Fruit fly (Drosophila melanogaster) whole organism, prepupa: ENCODE data around the gene Rok.

Experiments used
- CG10631 ChIP-seq: fragments of 200-800 bp; sonication (Bioruptor generic); optimal IDR thresholded peaks from 2 replicates; lab custom pipeline; 2016; ENCODE audit warnings: missing biosample characterization, missing genetic modification characterization
- CG10669 ChIP-seq: fragments of 200-800 bp; sonication (Bioruptor generic); optimal IDR thresholded peaks from 3 replicates; lab custom pipeline; 2018; ENCODE audit warnings: missing biosample characterization, mild to moderate bottlenecking, missing genetic modification characterization, moderate library complexity
- CG11294 ChIP-seq: fragments of 200-800 bp; sonication (Bioruptor generic); IDR thresholded peaks from 2 replicates; pipeline ENCODE4 v1.3.6; 2022; ENCODE audit warnings: missing biosample characterization, missing genetic modification characterization
- CG11762 ChIP-seq: fragments of 200-800 bp; sonication (Bioruptor generic); optimal IDR thresholded peaks from 3 replicates; lab custom pipeline; 2016; ENCODE audit warnings: missing biosample characterization, missing genetic modification characterization; ENCODE audit not compliant: insufficient read depth
- CG11902 ChIP-seq: fragments of 200-800 bp; sonication (Bioruptor generic); optimal IDR thresholded peaks from 3 replicates; lab custom pipeline; 2016; ENCODE audit warnings: missing biosample characterization, missing genetic modification characterization
- CG15336 ChIP-seq: fragments of 200-800 bp; sonication (Bioruptor generic); IDR thresholded peaks from 2 replicates; pipeline ENCODE4 v1.3.6; 2022; ENCODE audit warnings: missing biosample characterization, missing genetic modification characterization
- CG1621 ChIP-seq: fragments of 200-800 bp; sonication (Bioruptor generic); optimal IDR thresholded peaks from 3 replicates; lab custom pipeline; 2018; ENCODE audit warnings: missing biosample characterization, mild to moderate bottlenecking, missing genetic modification characterization
- CG16779 ChIP-seq: fragments of 200-800 bp; sonication (Bioruptor generic); optimal IDR thresholded peaks from 3 replicates; lab custom pipeline; 2017; ENCODE audit warnings: missing biosample characterization, mild to moderate bottlenecking, missing genetic modification characterization
- CG3032 ChIP-seq: fragments of 200-800 bp; optimal IDR thresholded peaks from 2 replicates; lab custom pipeline; 2019; ENCODE audit warnings: missing biosample characterization, mild to moderate bottlenecking, missing genetic modification characterization, moderate library complexity
- CG31627 ChIP-seq: fragments of 200-800 bp; sonication (Bioruptor generic); optimal IDR thresholded peaks from 3 replicates; lab custom pipeline; 2016; ENCODE audit warnings: missing biosample characterization, missing genetic modification characterization
- CG34406 ChIP-seq: fragments of 200-800 bp; sonication (Bioruptor generic); optimal IDR thresholded peaks from 3 replicates; lab custom pipeline; 2016; ENCODE audit warnings: missing biosample characterization, missing genetic modification characterization
- CG6163 ChIP-seq: fragments of 200-800 bp; sonication (Bioruptor generic); IDR thresholded peaks from 3 replicates; pipeline ENCODE4 v1.3.6; 2022; ENCODE audit warnings: missing biosample characterization, missing genetic modification characterization
- CG6276 ChIP-seq: fragments of 200-800 bp; sonication (Bioruptor generic); optimal IDR thresholded peaks from 2 replicates; lab custom pipeline; 2017; ENCODE audit warnings: missing biosample characterization, mild to moderate bottlenecking, missing genetic modification characterization
- CG6792 ChIP-seq: fragments of 200-800 bp; sonication (Bioruptor generic); optimal IDR thresholded peaks from 3 replicates; lab custom pipeline; 2016; ENCODE audit warnings: missing biosample characterization, missing genetic modification characterization
- CG6854 ChIP-seq: fragments of 200-800 bp; sonication (Bioruptor generic); optimal IDR thresholded peaks from 2 replicates; lab custom pipeline; 2017; ENCODE audit warnings: missing biosample characterization, mild to moderate bottlenecking, missing genetic modification characterization
- CG7368 ChIP-seq: fragments of 200-800 bp; sonication (Bioruptor generic); optimal IDR thresholded peaks from 3 replicates; lab custom pipeline; 2016; ENCODE audit warnings: missing biosample characterization, missing genetic modification characterization
- CG8119 ChIP-seq: fragments of 200-800 bp; sonication (Bioruptor generic); IDR thresholded peaks from 3 replicates; pipeline ENCODE4 v1.3.6; 2022; ENCODE audit warnings: missing biosample characterization, missing genetic modification characterization
- CG8319 ChIP-seq: fragments of 200-800 bp; sonication (Bioruptor generic); optimal IDR thresholded peaks from 3 replicates; lab custom pipeline; 2016; ENCODE audit warnings: missing biosample characterization, missing genetic modification characterization
- CG8632 ChIP-seq: fragments of 200-800 bp; sonication (Bioruptor generic); optimal IDR thresholded peaks from 3 replicates; lab custom pipeline; 2016; ENCODE audit warnings: missing biosample characterization, missing genetic modification characterization
- CG9139 ChIP-seq: fragments of 200-800 bp; sonication (Bioruptor generic); optimal IDR thresholded peaks from 3 replicates; lab custom pipeline; 2017; ENCODE audit warnings: missing biosample characterization, mild to moderate bottlenecking, missing genetic modification characterization
- Eip78C ChIP-seq: fragments of 200-800 bp; sonication (Bioruptor generic); peaks from one replicate; lab custom pipeline; 2016; ENCODE audit warnings: missing biosample characterization, missing genetic modification characterization
- Eip93F ChIP-seq: fragments of 200-800 bp; sonication (Bioruptor generic); optimal IDR thresholded peaks from 2 replicates; lab custom pipeline; 2016; ENCODE audit warnings: missing biosample characterization, mild to moderate bottlenecking, missing genetic modification characterization
- Gug ChIP-seq: fragments of 200-800 bp; sonication (Bioruptor generic); IDR thresholded peaks from 2 replicates; pipeline ENCODE4 v1.3.6; 2022; ENCODE audit warnings: missing biosample characterization, missing genetic modification characterization
- Hr38 ChIP-seq: sonication (Bioruptor generic); optimal IDR thresholded peaks from 2 replicates; lab custom pipeline; 2016; ENCODE audit warnings: missing biosample characterization, missing genetic modification characterization
- Lpt ChIP-seq: fragments of 200-800 bp; sonication (Bioruptor generic); optimal IDR thresholded peaks from 3 replicates; lab custom pipeline; 2016; ENCODE audit warnings: missing biosample characterization, missing genetic modification characterization
- Met ChIP-seq: fragments of 200-800 bp; sonication (Bioruptor generic); optimal IDR thresholded peaks from 3 replicates; lab custom pipeline; 2016; ENCODE audit warnings: missing biosample characterization, missing genetic modification characterization
- Smox ChIP-seq: fragments of 200-800 bp; sonication (Bioruptor generic); optimal IDR thresholded peaks from 3 replicates; lab custom pipeline; 2016; ENCODE audit warnings: missing biosample characterization, missing genetic modification characterization
- Sox102F ChIP-seq: fragments of 200-800 bp; sonication (Bioruptor generic); optimal IDR thresholded peaks from 2 replicates; lab custom pipeline; 2016; ENCODE audit warnings: missing biosample characterization, mild to moderate bottlenecking, missing genetic modification characterization
- Sox14 ChIP-seq: fragments of 200-800 bp; sonication (Bioruptor generic); optimal IDR thresholded peaks from 3 replicates; lab custom pipeline; 2016; ENCODE audit warnings: missing biosample characterization, missing genetic modification characterization
- Sox15 ChIP-seq: fragments of 200-800 bp; sonication (Bioruptor generic); optimal IDR thresholded peaks from 3 replicates; lab custom pipeline; 2016; ENCODE audit warnings: missing biosample characterization, missing genetic modification characterization
- achi ChIP-seq: fragments of 200-800 bp; sonication (Bioruptor generic); optimal IDR thresholded peaks from 3 replicates; lab custom pipeline; 2016; ENCODE audit warnings: missing biosample characterization, missing genetic modification characterization
- acj6 ChIP-seq: fragments of 200-800 bp; sonication (Bioruptor generic); optimal IDR thresholded peaks from 3 replicates; lab custom pipeline; 2016; ENCODE audit warnings: missing biosample characterization, missing genetic modification characterization
- cyc ChIP-seq: fragments of 200-800 bp; sonication (Bioruptor generic); optimal IDR thresholded peaks from 3 replicates; lab custom pipeline; 2016; ENCODE audit warnings: missing biosample characterization, missing genetic modification characterization
- dac ChIP-seq: fragments of 200-800 bp; sonication (Bioruptor generic); optimal IDR thresholded peaks from 2 replicates; lab custom pipeline; 2017; ENCODE audit warnings: missing biosample characterization, mild to moderate bottlenecking, missing genetic modification characterization
- dsx ChIP-seq: fragments of 200-800 bp; optimal IDR thresholded peaks from 3 replicates; lab custom pipeline; 2019; ENCODE audit warnings: missing biosample characterization, mild to moderate bottlenecking, missing genetic modification characterization, moderate library complexity; ENCODE audit not compliant: poor library complexity, severe bottlenecking
- esn ChIP-seq: fragments of 200-800 bp; sonication (Bioruptor generic); optimal IDR thresholded peaks from 2 replicates; lab custom pipeline; 2016; ENCODE audit warnings: missing biosample characterization, mild to moderate bottlenecking, missing genetic modification characterization, moderate library complexity
- fd59A ChIP-seq: fragments of 200-800 bp; sonication (Bioruptor generic); optimal IDR thresholded peaks from 2 replicates; lab custom pipeline; 2017; ENCODE audit warnings: missing biosample characterization, mild to moderate bottlenecking, missing genetic modification characterization, missing genetic modification reagents
- fd85E ChIP-seq: fragments of 200-800 bp; sonication (Bioruptor generic); optimal IDR thresholded peaks from 3 replicates; lab custom pipeline; 2016; ENCODE audit warnings: missing biosample characterization, missing genetic modification characterization
- lz ChIP-seq: fragments of 200-800 bp; sonication (Bioruptor generic); optimal IDR thresholded peaks from 3 replicates; lab custom pipeline; 2016; ENCODE audit warnings: missing biosample characterization, missing genetic modification characterization
- net ChIP-seq: fragments of 200-800 bp; sonication (Bioruptor generic); optimal IDR thresholded peaks from 3 replicates; lab custom pipeline; 2016; ENCODE audit warnings: missing biosample characterization, missing genetic modification characterization
- salr ChIP-seq, 2 experiments: fragments of 200-800 bp; sonication (Bioruptor generic); optimal IDR thresholded peaks; 3 replicates each; lab custom pipeline; 2016 to 2018; ENCODE audit warnings: missing biosample characterization in 2 of 2, missing genetic modification characterization in 2 of 2, mild to moderate bottlenecking in 1 of 2
- spab ChIP-seq: fragments of 200-800 bp; sonication (Bioruptor generic); optimal IDR thresholded peaks from 2 replicates; lab custom pipeline; 2017; ENCODE audit warnings: missing biosample characterization, mild to moderate bottlenecking, missing genetic modification characterization, missing genetic modification reagents
- ss ChIP-seq, 2 experiments: fragments of 200-800 bp; sonication (Bioruptor generic); optimal IDR thresholded peaks; 2 replicates in 1 of 2; 3 replicates in 1 of 2; lab custom pipeline; 2017 to 2018; ENCODE audit warnings: mild to moderate bottlenecking in 2 of 2, missing biosample characterization in 2 of 2, missing genetic modification characterization in 2 of 2, moderate library complexity in 1 of 2
- svp ChIP-seq: fragments of 200-800 bp; sonication (Bioruptor generic); peaks from one replicate; lab custom pipeline; 2016; ENCODE audit warnings: missing biosample characterization, missing genetic modification characterization
- topi ChIP-seq: fragments of 200-800 bp; sonication (Bioruptor generic); optimal IDR thresholded peaks from 3 replicates; lab custom pipeline; 2016; ENCODE audit warnings: missing biosample characterization, missing genetic modification characterization
- vri ChIP-seq: fragments of 200-800 bp; sonication (Bioruptor generic); optimal IDR thresholded peaks from 3 replicates; lab custom pipeline; 2016; ENCODE audit warnings: missing biosample characterization, mild to moderate bottlenecking, missing genetic modification characterization

Gene Rok

dm6 chrX:16610601-16611058 is 26.6 kb downstream of the Rok start, which contains the start of gene mbt (continued):
- TF ChIP-seq topi (GFP tag; lab: Kevin White, UChicago) (no peak), lz (no peak), CG31627 (no peak)

- TF ChIP-seq CG6854 (GFP tag; lab: Kevin White, UChicago) = no peak
- TF ChIP-seq CG6276 (GFP tag; lab: Kevin White, UChicago) = no peak
- TF ChIP-seq CG11902 = no peak
- TF ChIP-seq vri (GFP tag; lab: Kevin White, UChicago) = no peak
- peak; percentile 45 for TF ChIP-seq CG1621 (tag; lab: Kevin White, UChicago)
- TF ChIP-seq CG10631 (GFP tag; lab: Kevin White, UChicago) = no peak
- TF ChIP-seq CG15336 = no peak
- TF ChIP-seq Gug (GFP tag; lab: Robert Waterston, UW) = no peak
- TF ChIP-seq CG31627 = no peak
- TF ChIP-seq spab (GFP tag; lab: Kevin White, UChicago) = no peak
- TF ChIP-seq Met (GFP tag; lab: Kevin White, UChicago) = no peak
- no peak for TF ChIP-seq Sox102F (GFP tag; lab: Kevin White, UChicago)
- TF ChIP-seq ss (GFP tag; optimal IDR thresholded peaks at IDR 0.05; lab: Kevin White, UChicago) = peak in 1 of 2 experiments; percentile 4
- no peak for TF ChIP-seq Sox15
- no peak for TF ChIP-seq CG6792 (GFP tag; lab: Kevin White, UChicago)
- TF ChIP-seq salr (GFP tag; optimal IDR thresholded peaks at IDR 0.05; lab: Kevin White, UChicago) = no peak
- TF ChIP-seq achi (GFP tag; lab: Kevin White, UChicago) = no peak
- TF ChIP-seq, all 60 proteins: peak for 2
Measured at dm6 chrX:16607828-16608227, 29.4 kb downstream of the Rok start.

DNA sequence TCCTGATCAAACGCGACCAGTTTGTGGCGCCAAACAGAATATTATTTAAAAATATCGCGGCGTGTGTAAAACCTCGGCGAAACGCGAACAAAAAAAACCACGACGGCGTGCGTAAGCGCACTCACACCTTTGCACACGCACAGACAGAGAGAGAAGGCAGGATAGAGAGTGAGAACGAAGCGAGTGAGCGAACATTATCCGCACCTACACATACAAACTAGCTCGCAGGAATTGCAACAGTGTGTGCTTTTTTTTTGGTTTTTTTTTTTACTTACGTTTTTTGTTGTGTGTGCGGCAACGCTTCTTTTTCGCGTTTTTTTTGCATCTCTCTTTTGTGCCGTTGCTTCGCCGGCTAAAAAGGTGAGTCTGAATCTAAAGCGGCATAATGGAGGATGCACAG is 37.4 kb downstream of the Rok start:
- no peak for TF ChIP-seq Smox (GFP tag; lab: Kevin White, UChicago)
- TF ChIP-seq Gug (GFP tag; lab: Robert Waterston, UW) = peak; percentile 76
- TF ChIP-seq salr (GFP tag; optimal IDR thresholded peaks at IDR 0.05; lab: Kevin White, UChicago) = peak; percentile 83 to 92
- TF ChIP-seq CG15336 = peak; percentile 90
- peak; percentile 82 for TF ChIP-seq CG8319 (GFP tag; lab: Kevin White, UChicago)
- peak; percentile 94 for TF ChIP-seq net
- peak; percentile 90 for TF ChIP-seq CG34406
- TF ChIP-seq dac = peak; percentile 71
- peak; percentile 34; the same call in 1 of the 2 replicates for TF ChIP-seq CG11294
- TF ChIP-seq CG6276 (GFP tag; lab: Kevin White, UChicago) = peak; percentile 90
- TF ChIP-seq dsx (GFP tag; lab: Kevin White, UChicago) = peak; percentile 96
- TF ChIP-seq CG10669 (GFP tag; lab: Kevin White, UChicago) = peak; percentile 95
- peak; percentile 71 for TF ChIP-seq Eip93F (GFP tag; lab: Kevin White, UChicago)
- TF ChIP-seq CG11902 = no peak
- TF ChIP-seq ss (GFP tag; optimal IDR thresholded peaks at IDR 0.05; lab: Kevin White, UChicago) = peak; percentile 99 to 100
- TF ChIP-seq CG3032 = peak; percentile 86
- TF ChIP-seq acj6 = peak; percentile 64
- no peak for TF ChIP-seq CG10631 (GFP tag; lab: Kevin White, UChicago)
- no peak for TF ChIP-seq svp
- no peak for TF ChIP-seq CG31627
- peak; percentile 95 for TF ChIP-seq spab (GFP tag; lab: Kevin White, UChicago)
- peak; percentile 91 for TF ChIP-seq Eip78C (GFP tag; lab: Kevin White, UChicago)
- peak; percentile 33 for TF ChIP-seq cyc
- peak; percentile 56 for TF ChIP-seq Sox14 (GFP tag; lab: Kevin White, UChicago)
- TF ChIP-seq CG7368 (GFP tag; lab: Kevin White, UChicago) = peak; percentile 87
- TF ChIP-seq CG16779 (tag; lab: Kevin White, UChicago) = peak; percentile 98
- peak; percentile 79 for TF ChIP-seq Lpt (GFP tag; lab: Kevin White, UChicago)
- TF ChIP-seq CG1621 (tag; lab: Kevin White, UChicago) = peak; percentile 97
- peak; percentile 99 for TF ChIP-seq CG6163 (GFP tag; lab: Robert Waterston, UW)
- peak; percentile 86 for TF ChIP-seq fd59A (GFP tag; lab: Kevin White, UChicago)
- peak; percentile 69 for TF ChIP-seq esn (GFP tag; lab: Kevin White, UChicago)
- peak; percentile 75 for TF ChIP-seq CG6792 (GFP tag; lab: Kevin White, UChicago)
- peak; percentile 92 for TF ChIP-seq CG8119 (GFP tag; lab: Robert Waterston, UW)
- TF ChIP-seq CG8632 (GFP tag; lab: Kevin White, UChicago) = peak; percentile 88
- TF ChIP-seq CG9139 (GFP tag; lab: Kevin White, UChicago) = peak; percentile 99
- no peak for TF ChIP-seq fd85E (GFP tag; lab: Kevin White, UChicago)
- no peak for TF ChIP-seq Hr38
- TF ChIP-seq topi (GFP tag; lab: Kevin White, UChicago) = peak; percentile 82
- TF ChIP-seq CG11762 = peak; percentile 83
